Worm (Caenorhabditis elegans): Measurements from ENCODE around the gene ZK1248.20.

ZK1248.20 gene

ce11 chrII:5801075-5801474 is 15.4 kb upstream of the ZK1248.20 start, which contains the start of the genes K05F1.9 and K05F1.1:
TSS of gene K05F1.9 (minus strand) at chrII:5801175.
TSS of gene K05F1.1 (plus strand) at chrII:5801382.
- TF ChIP-seq gmeb-2 (tag; optimal IDR thresholded peaks at IDR 0.05) (no peak), mec-3 (tag; optimal IDR thresholded peaks at IDR 0.05; ENCODE audit: borderline replicate concordance) (no peak), ceh-22 (tag; optimal IDR thresholded peaks at IDR 0.05) (no peak), hlh-6 (tag; optimal IDR thresholded peaks at IDR 0.05) (no peak), lim-6 (tag; optimal IDR thresholded peaks at IDR 0.05) (no peak), hlh-8 (tag; optimal IDR thresholded peaks at IDR 0.05) (no peak), hlh-13 (GFP tag; optimal IDR thresholded peaks at IDR 0.05) (no peak), ceh-2 (tag; optimal IDR thresholded peaks at IDR 0.05) (no peak), che-1 (tag; optimal IDR thresholded peaks at IDR 0.05) (no peak), ttx-3 (tag; optimal IDR thresholded peaks at IDR 0.05) (no peak), unc-42 (tag; optimal IDR thresholded peaks at IDR 0.05) (no peak), elt-2 (tag; optimal IDR thresholded peaks at IDR 0.05) (no peak), lin-11 (tag; optimal IDR thresholded peaks at IDR 0.05) (no peak), unc-3 (GFP tag; conservative IDR thresholded peaks at IDR 0.05) (no peak), unc-3 (tag; optimal IDR thresholded peaks at IDR 0.05) (no peak), ceh-6 (GFP tag; optimal IDR thresholded peaks at IDR 0.05) (no peak), dmd-4 (tag; optimal IDR thresholded peaks at IDR 0.05; ENCODE audit: borderline replicate concordance) (no peak), dve-1 (tag; optimal IDR thresholded peaks at IDR 0.05) (no peak), ceh-45 (GFP tag; IDR thresholded peaks at IDR 0.05) (no peak), hlh-30 (tag; optimal IDR thresholded peaks at IDR 0.05; ENCODE audit: insufficient read depth) (no peak), C38D4.7 (GFP tag; optimal IDR thresholded peaks at IDR 0.05) (no peak)

- TF ChIP-seq pqm-1 (tag; optimal IDR thresholded peaks at IDR 0.05) = no peak
- no peak for TF ChIP-seq Y22D7AL.16 (tag; optimal IDR thresholded peaks at IDR 0.05)
- no peak for TF ChIP-seq hlh-13 (GFP tag; optimal IDR thresholded peaks at IDR 0.05)
- TF ChIP-seq hlh-6 (tag; optimal IDR thresholded peaks at IDR 0.05) = no peak
- TF ChIP-seq ceh-14 (tag; optimal IDR thresholded peaks at IDR 0.05) = no peak
- TF ChIP-seq gmeb-2 (tag; optimal IDR thresholded peaks at IDR 0.05) = no peak
- no peak for TF ChIP-seq unc-86 (tag; optimal IDR thresholded peaks at IDR 0.05)
- TF ChIP-seq F13H6.1 (tag; optimal IDR thresholded peaks at IDR 0.05) = no peak
- TF ChIP-seq pat-9 (tag; optimal IDR thresholded peaks at IDR 0.05) = no peak
- TF ChIP-seq fkh-10 (GFP tag; optimal IDR thresholded peaks at IDR 0.05) = no peak
- TF ChIP-seq hlh-15 (tag; optimal IDR thresholded peaks at IDR 0.05) = no peak
- no peak for TF ChIP-seq ama-1 (optimal IDR thresholded peaks at IDR 0.05)
- no peak for TF ChIP-seq C38D4.7 (GFP tag; optimal IDR thresholded peaks at IDR 0.05)
Measured at ce11 chrII:5804288-5804687, 12.2 kb upstream of the ZK1248.20 start.

ce11 chrII:5805303-5805702 is 11.1 kb upstream of the ZK1248.20 start, which contains the start of gene K05F1.10:
TSS of gene K05F1.10 (minus strand) at chrII:5805473.
- TF ChIP-seq nhr-232 (tag; optimal IDR thresholded peaks at IDR 0.05) = no peak
- no peak for TF ChIP-seq mec-3 (tag; optimal IDR thresholded peaks at IDR 0.05; ENCODE audit: borderline replicate concordance)
- no peak for TF ChIP-seq fax-1 (tag; optimal IDR thresholded peaks at IDR 0.05)
- no peak for TF ChIP-seq ceh-6 (GFP tag; optimal IDR thresholded peaks at IDR 0.05)
- no peak for TF ChIP-seq ceh-22 (tag; optimal IDR thresholded peaks at IDR 0.05)
- TF ChIP-seq ahr-1 (tag; optimal IDR thresholded peaks at IDR 0.05) = no peak
- no peak for TF ChIP-seq madf-2 (tag; optimal IDR thresholded peaks at IDR 0.05)
- no peak for TF ChIP-seq C38D4.7 (GFP tag; optimal IDR thresholded peaks at IDR 0.05)
- no peak for TF ChIP-seq ceh-24 (tag; optimal IDR thresholded peaks at IDR 0.05)
- no peak for TF ChIP-seq fkh-10 (GFP tag; optimal IDR thresholded peaks at IDR 0.05)
- TF ChIP-seq npax-4 (tag; optimal IDR thresholded peaks at IDR 0.05) = no peak
- no peak for TF ChIP-seq odd-2 (tag; optimal IDR thresholded peaks at IDR 0.05)

- no peak for TF ChIP-seq pros-1 (tag; optimal IDR thresholded peaks at IDR 0.05)
- no peak for TF ChIP-seq hlh-6 (tag; optimal IDR thresholded peaks at IDR 0.05)
- no peak for TF ChIP-seq dve-1 (tag; optimal IDR thresholded peaks at IDR 0.05)
- no peak for TF ChIP-seq ceh-31 (tag; optimal IDR thresholded peaks at IDR 0.05)
- TF ChIP-seq ceh-2 (tag; optimal IDR thresholded peaks at IDR 0.05) = no peak
- TF ChIP-seq tbx-7 (tag; optimal IDR thresholded peaks at IDR 0.05) = no peak
- no peak for TF ChIP-seq pqm-1 (tag; optimal IDR thresholded peaks at IDR 0.05)
- no peak for TF ChIP-seq ahr-1 (tag; optimal IDR thresholded peaks at IDR 0.05)
- no peak for TF ChIP-seq lim-6 (tag; optimal IDR thresholded peaks at IDR 0.05)
- no peak for TF ChIP-seq ztf-16 (tag; optimal IDR thresholded peaks at IDR 0.05)
- TF ChIP-seq nhr-11 (tag; optimal IDR thresholded peaks at IDR 0.05) = no peak
- no peak for TF ChIP-seq tbx-2 (tag; optimal IDR thresholded peaks at IDR 0.05)
- TF ChIP-seq hlh-8 (tag; optimal IDR thresholded peaks at IDR 0.05) = no peak
- TF ChIP-seq hlh-13 (GFP tag; optimal IDR thresholded peaks at IDR 0.05) = no peak
- TF ChIP-seq T23F11.4 (GFP tag; optimal IDR thresholded peaks at IDR 0.05) = no peak
- no peak for TF ChIP-seq che-1 (tag; optimal IDR thresholded peaks at IDR 0.05)
- no peak for TF ChIP-seq ceh-34 (tag; optimal IDR thresholded peaks at IDR 0.05)
Measured at ce11 chrII:5806563-5806962, 9.9 kb upstream of the ZK1248.20 start.
